Worm (Caenorhabditis elegans): ENCODE data around the gene odr-10.

odr-10 gene

ce11 chrX:6893074-6893473 lies 27.3 kb upstream of the odr-10 start:
- TF ChIP-seq pag-3 (tag; optimal IDR thresholded peaks at IDR 0.05; ENCODE audit: borderline replicate concordance, insufficient read depth) = no peak
- no peak for TF ChIP-seq nhr-76 (tag; optimal IDR thresholded peaks at IDR 0.05)
- TF ChIP-seq fkh-10 (GFP tag; optimal IDR thresholded peaks at IDR 0.05) = peak; percentile 5
- no peak for TF ChIP-seq fkh-8 (tag; optimal IDR thresholded peaks at IDR 0.05)
- TF ChIP-seq lin-14 (GFP tag; optimal IDR thresholded peaks at IDR 0.05) = peak; percentile 55

ce11 chrX:6889374-6889773 lies 23.6 kb upstream of the odr-10 start, which contains the start of gene unc-6:
Gene unc-6, plus strand, starts transcription at chrX:6889674.
- no peak for TF ChIP-seq tlp-1 (tag; optimal IDR thresholded peaks at IDR 0.05)
- TF ChIP-seq mef-2 (tag; optimal IDR thresholded peaks at IDR 0.05) = no peak
- no peak for TF ChIP-seq rnt-1 (tag; optimal IDR thresholded peaks at IDR 0.05)

ce11 chrX:6888208-6888607 lies 22.5 kb upstream of the odr-10 start:
- TF ChIP-seq grh-1 (GFP tag; IDR thresholded peaks at IDR 0.05) (no peak), hlh-17 (GFP tag; optimal IDR thresholded peaks at IDR 0.05; ENCODE audit: borderline replicate concordance) (no peak), F16B12.6 (tag; optimal IDR thresholded peaks at IDR 0.05) (no peak), sptf-1 (tag; optimal IDR thresholded peaks at IDR 0.05) (no peak), hlh-4 (tag; optimal IDR thresholded peaks at IDR 0.05) (no peak), unc-98 (GFP tag; IDR thresholded peaks at IDR 0.05) (no peak), ama-1 (optimal IDR thresholded peaks at IDR 0.05) (no peak), sup-37 (GFP tag; optimal IDR thresholded peaks at IDR 0.05) (no peak), lsy-2 (tag; optimal IDR thresholded peaks at IDR 0.05) (no peak)

- TF ChIP-seq lin-35 (GFP tag; optimal IDR thresholded peaks at IDR 0.05) = peak in 1 of 2 experiments; percentile 3
- no peak for TF ChIP-seq tbx-2 (tag; optimal IDR thresholded peaks at IDR 0.05)
- no peak for TF ChIP-seq zag-1 (tag; optimal IDR thresholded peaks at IDR 0.05)
- TF ChIP-seq ceh-88 (GFP tag; IDR thresholded peaks at IDR 0.05) = no peak
- no peak for TF ChIP-seq Y116A8C.19 (tag; optimal IDR thresholded peaks at IDR 0.05; ENCODE audit: borderline replicate concordance)
- TF ChIP-seq C34B4.2 (tag; optimal IDR thresholded peaks at IDR 0.05) = no peak
- no peak for TF ChIP-seq ama-1 (optimal IDR thresholded peaks at IDR 0.05)
- TF ChIP-seq ceh-8 (GFP tag; optimal IDR thresholded peaks at IDR 0.05) = no peak
- TF ChIP-seq ztf-11 (tag; optimal IDR thresholded peaks at IDR 0.05) = no peak
- no peak for TF ChIP-seq elt-3 (tag; optimal IDR thresholded peaks at IDR 0.05)
- no peak for TF ChIP-seq hlh-17 (GFP tag; optimal IDR thresholded peaks at IDR 0.05; ENCODE audit: borderline replicate concordance)
- no peak for TF ChIP-seq mdl-1 (tag; optimal IDR thresholded peaks at IDR 0.05)
- TF ChIP-seq elt-2 (tag; optimal IDR thresholded peaks at IDR 0.05) = peak; percentile 71
- TF ChIP-seq lin-39 (tag; optimal IDR thresholded peaks at IDR 0.05) = no peak
- TF ChIP-seq nhr-12 (tag; optimal IDR thresholded peaks at IDR 0.05) = no peak
These were observed 19.6 kb upstream of the odr-10 start, which contains the start of gene F41C6.7 for ce11 chrX:6885227-6885853. Gene F41C6.7, minus strand, starts transcription at chrX:6885277.

ce11 chrX:6884439-6884838 lies 18.7 kb upstream of the odr-10 start:
- TF ChIP-seq pqm-1 (tag; optimal IDR thresholded peaks at IDR 0.05) = no peak
- TF ChIP-seq nhr-28 (tag; optimal IDR thresholded peaks at IDR 0.05) = no peak
- TF ChIP-seq unc-30 (tag; optimal IDR thresholded peaks at IDR 0.05) = no peak
- no peak for TF ChIP-seq grh-1 (GFP tag; IDR thresholded peaks at IDR 0.05)
- TF ChIP-seq nhr-77 (tag; optimal IDR thresholded peaks at IDR 0.05) = no peak
- no peak for TF ChIP-seq ets-5 (GFP tag; IDR thresholded peaks at IDR 0.05)
- no peak for TF ChIP-seq lin-15B (tag; optimal IDR thresholded peaks at IDR 0.05)
- no peak for TF ChIP-seq mef-2 (tag; optimal IDR thresholded peaks at IDR 0.05)
- TF ChIP-seq pag-3 (tag; optimal IDR thresholded peaks at IDR 0.05; ENCODE audit: borderline replicate concordance, insufficient read depth) = no peak
- TF ChIP-seq nhr-19 (GFP tag; conservative IDR thresholded peaks at IDR 0.05) = no peak
- no peak for TF ChIP-seq alr-1 (tag; optimal IDR thresholded peaks at IDR 0.05; ENCODE audit: borderline replicate concordance)
- no peak for TF ChIP-seq efl-1 (optimal IDR thresholded peaks at IDR 0.05)
- TF ChIP-seq efl-1 (GFP tag; optimal IDR thresholded peaks at IDR 0.05 in 1 of 2) = no peak
- TF ChIP-seq C34B4.2 (tag; optimal IDR thresholded peaks at IDR 0.05) = no peak
- no peak for TF ChIP-seq lin-13 (GFP tag; optimal IDR thresholded peaks at IDR 0.05)
- TF ChIP-seq nhr-237 (tag; optimal IDR thresholded peaks at IDR 0.05) = no peak
- TF ChIP-seq irx-1 (tag; optimal IDR thresholded peaks at IDR 0.05) = no peak

All from whole organism, L1 larva.